Fruit fly (Drosophila melanogaster) whole organism, embryonic: ENCODE results near the gene CG17028.

Experiments used
- Blimp-1 ChIP-seq: fragments of 200-800 bp; sonication (Bioruptor generic); optimal IDR thresholded peaks from 3 replicates; lab custom pipeline; 2018; ENCODE audit warnings: missing biosample characterization, missing genetic modification characterization, mild to moderate bottlenecking, moderate library complexity, missing genetic modification reagents
- CG10959 ChIP-seq: fragments of 200-800 bp; sonication (Bioruptor generic); IDR thresholded peaks from 2 replicates; pipeline ENCODE4 v1.3.6; 2022; ENCODE audit warnings: missing biosample characterization, missing genetic modification characterization
- CG11723 ChIP-seq: fragments of 200-800 bp; sonication (Bioruptor generic); optimal IDR thresholded peaks from 2 replicates; lab custom pipeline; 2017; ENCODE audit warnings: missing biosample characterization, mild to moderate bottlenecking, missing genetic modification characterization
- CG13775 ChIP-seq: fragments of 200-800 bp; sonication (Bioruptor generic); optimal IDR thresholded peaks from 3 replicates; lab custom pipeline; 2017; ENCODE audit warnings: missing biosample characterization, mild to moderate bottlenecking, missing genetic modification characterization
- CG14860 ChIP-seq: fragments of 200-800 bp; sonication (Bioruptor generic); IDR thresholded peaks from 3 replicates; pipeline ENCODE4 v1.3.6; 2022; ENCODE audit warnings: missing biosample characterization, missing genetic modification characterization; ENCODE audit not compliant: partially characterized antibody
- CG1602 ChIP-seq: fragments of 200-800 bp; sonication (Bioruptor generic); optimal IDR thresholded peaks from 3 replicates; lab custom pipeline; 2016; ENCODE audit warnings: missing biosample characterization, missing genetic modification characterization
- CG17359 ChIP-seq: fragments of 200-800 bp; sonication (Bioruptor generic); optimal IDR thresholded peaks from 3 replicates; lab custom pipeline; 2018; ENCODE audit warnings: missing biosample characterization, mild to moderate bottlenecking, missing genetic modification characterization, moderate library complexity
- CG1832 ChIP-seq: fragments of 200-800 bp; sonication (Bioruptor generic); optimal IDR thresholded peaks from 2 replicates; lab custom pipeline; 2017; ENCODE audit warnings: missing biosample characterization, mild to moderate bottlenecking, missing genetic modification characterization, inconsistent platforms
- CG4360 ChIP-seq: fragments of 200-800 bp; sonication (Bioruptor generic); IDR thresholded peaks from 2 replicates; pipeline ENCODE4 v1.3.6; 2022; ENCODE audit warnings: missing biosample characterization, missing genetic modification characterization
- CG5180 ChIP-seq: fragments of 200-800 bp; sonication (Bioruptor generic); optimal IDR thresholded peaks from 3 replicates; lab custom pipeline; 2017; ENCODE audit warnings: missing biosample characterization, missing genetic modification characterization, mild to moderate bottlenecking, moderate library complexity, missing genetic modification reagents
- CG6175 ChIP-seq: fragments of 200-800 bp; sonication (Bioruptor generic); IDR thresholded peaks from 3 replicates; pipeline ENCODE4 v1.3.6; 2022; ENCODE audit warnings: missing biosample characterization, missing genetic modification characterization
- CTCF ChIP-seq: fragments of 200-800 bp; sonication (Bioruptor generic); optimal IDR thresholded peaks from 2 replicates; lab custom pipeline; 2017; ENCODE audit warnings: missing biosample characterization, mild to moderate bottlenecking, missing genetic modification characterization, moderate library complexity
- Dek ChIP-seq: fragments of 200-800 bp; sonication (Bioruptor generic); optimal IDR thresholded peaks from 3 replicates; lab custom pipeline; 2019; ENCODE audit warnings: missing biosample characterization, mild to moderate bottlenecking, missing genetic modification characterization, moderate library complexity
- Dip2 ChIP-seq: fragments of 200-800 bp; sonication (Bioruptor generic); IDR thresholded peaks from 2 replicates; pipeline ENCODE4 v1.3.6; 2022; ENCODE audit warnings: missing biosample characterization, missing genetic modification characterization
- Dp ChIP-seq: fragments of 200-800 bp; sonication (Bioruptor generic); optimal IDR thresholded peaks from 2 replicates; lab custom pipeline; 2018; ENCODE audit warnings: missing biosample characterization, mild to moderate bottlenecking, missing genetic modification characterization, moderate library complexity
- Drgx ChIP-seq: fragments of 200-800 bp; sonication (Bioruptor generic); IDR thresholded peaks from 2 replicates; pipeline ENCODE4 v1.3.6; 2022; ENCODE audit warnings: missing biosample characterization, missing genetic modification characterization
- Eip74EF ChIP-seq, 2 experiments: fragments of 200-800 bp in 1 of 2; fragments of >200 bp in 1 of 2; sonication (Bioruptor generic) in 1 of 2; optimal IDR thresholded peaks; 2 replicates each; lab custom pipeline; 2017 to 2019; ENCODE audit warnings: missing biosample characterization in 2 of 2, missing genetic modification characterization in 2 of 2, mild to moderate bottlenecking in 1 of 2, moderate library complexity in 1 of 2
- H15 ChIP-seq: fragments of 200-800 bp; sonication (Bioruptor generic); IDR thresholded peaks from 3 replicates; pipeline ENCODE4 v1.3.6; 2022; ENCODE audit warnings: missing biosample characterization, missing genetic modification characterization
- HLH4C ChIP-seq: fragments of 200-800 bp; sonication (Bioruptor generic); IDR thresholded peaks from 3 replicates; pipeline ENCODE4 v1.3.6; 2022; ENCODE audit warnings: missing biosample characterization, missing genetic modification characterization; ENCODE audit not compliant: partially characterized antibody
- Kr ChIP-seq: fragments of 200-800 bp; sonication (Bioruptor generic); optimal IDR thresholded peaks from 2 replicates; lab custom pipeline; 2017; ENCODE audit warnings: missing biosample characterization, mild to moderate bottlenecking, missing genetic modification characterization
- MBD-R2 ChIP-seq: fragments of 200-800 bp; sonication (Bioruptor generic); IDR thresholded peaks from 2 replicates; pipeline ENCODE4 v1.3.6; 2022; ENCODE audit warnings: missing biosample characterization, missing genetic modification characterization
- NC2β ChIP-seq: fragments of 200-800 bp; sonication (Bioruptor generic); optimal IDR thresholded peaks from 2 replicates; lab custom pipeline; 2016; ENCODE audit warnings: missing biosample characterization, missing genetic modification characterization
- Oli ChIP-seq: fragments of 200-800 bp; sonication (Bioruptor generic); optimal IDR thresholded peaks from 2 replicates; lab custom pipeline; 2018; ENCODE audit warnings: missing biosample characterization, mild to moderate bottlenecking, missing genetic modification characterization, moderate library complexity
- Side ChIP-seq: fragments of 200-800 bp; sonication (Bioruptor generic); optimal IDR thresholded peaks from 2 replicates; lab custom pipeline; 2016; ENCODE audit warnings: missing biosample characterization, missing genetic modification characterization
- Sry-β ChIP-seq: fragments of 200-800 bp; sonication (Bioruptor generic); optimal IDR thresholded peaks from 2 replicates; lab custom pipeline; 2018; ENCODE audit warnings: missing biosample characterization, mild to moderate bottlenecking, missing genetic modification characterization, moderate library complexity
- ato ChIP-seq: fragments of 200-800 bp; sonication (Bioruptor generic); IDR thresholded peaks from 2 replicates; pipeline ENCODE4 v1.3.6; 2022; ENCODE audit warnings: missing biosample characterization, missing genetic modification characterization; ENCODE audit not compliant: partially characterized antibody
- az2 ChIP-seq: fragments of 200-800 bp; sonication (Bioruptor generic); optimal IDR thresholded peaks from 3 replicates; lab custom pipeline; 2016; ENCODE audit warnings: missing biosample characterization, missing genetic modification characterization
- bbx ChIP-seq: fragments of 200-800 bp; sonication (Bioruptor generic); IDR thresholded peaks from 2 replicates; pipeline ENCODE4 v1.3.6; 2022; ENCODE audit warnings: missing biosample characterization, missing genetic modification characterization; ENCODE audit not compliant: partially characterized antibody
- cad ChIP-seq: fragments of >200 bp; optimal IDR thresholded peaks from 2 replicates; lab custom pipeline; 2017; ENCODE audit warnings: missing biosample characterization, missing genetic modification characterization
- cato ChIP-seq: fragments of 200-800 bp; sonication (Bioruptor generic); optimal IDR thresholded peaks from 2 replicates; lab custom pipeline; 2016; ENCODE audit warnings: missing biosample characterization, missing genetic modification characterization, borderline replicate concordance
- chm ChIP-seq: fragments of 200-800 bp; sonication (Bioruptor generic); IDR thresholded peaks from 2 replicates; pipeline ENCODE4 v1.3.6; 2022; ENCODE audit warnings: missing biosample characterization, missing genetic modification characterization
- cwo ChIP-seq: fragments of 200-800 bp; sonication (Bioruptor generic); optimal IDR thresholded peaks from 3 replicates; lab custom pipeline; 2017; ENCODE audit warnings: missing biosample characterization, missing genetic modification characterization, mild to moderate bottlenecking, moderate library complexity, missing genetic modification reagents
- danr ChIP-seq: fragments of 200-800 bp; sonication (Bioruptor generic); IDR thresholded peaks from 2 replicates; pipeline ENCODE4 v1.3.6; 2022; ENCODE audit warnings: missing biosample characterization, missing genetic modification characterization
- emc ChIP-seq: fragments of 200-800 bp; sonication (Bioruptor generic); optimal IDR thresholded peaks from 2 replicates; lab custom pipeline; 2016; ENCODE audit warnings: missing biosample characterization, missing genetic modification characterization
- gro ChIP-seq: fragments of 200-800 bp; sonication (Bioruptor generic); optimal IDR thresholded peaks from 2 replicates; lab custom pipeline; 2016; ENCODE audit warnings: missing biosample characterization, missing genetic modification characterization
- gsb-n ChIP-seq: fragments of 200-800 bp; sonication (Bioruptor generic); optimal IDR thresholded peaks from 3 replicates; lab custom pipeline; 2018; ENCODE audit warnings: missing biosample characterization, mild to moderate bottlenecking, missing genetic modification characterization
- her ChIP-seq: fragments of 200-800 bp; sonication (Bioruptor generic); optimal IDR thresholded peaks from 2 replicates; lab custom pipeline; 2016; ENCODE audit warnings: missing biosample characterization, missing genetic modification characterization
- hth ChIP-seq: fragments of >200 bp; optimal IDR thresholded peaks from 2 replicates; lab custom pipeline; 2017; ENCODE audit warnings: inconsistent platforms
- ind ChIP-seq: fragments of 200-800 bp; sonication (Bioruptor generic); optimal IDR thresholded peaks from 3 replicates; lab custom pipeline; 2016; ENCODE audit warnings: missing biosample characterization, missing genetic modification characterization
- jigr1 ChIP-seq: fragments of 200-800 bp; sonication (Bioruptor generic); IDR thresholded peaks from 3 replicates; pipeline ENCODE4 v1.3.6; 2022; ENCODE audit warnings: missing biosample characterization, missing genetic modification characterization
- kah ChIP-seq: fragments of 200-800 bp; sonication (Bioruptor generic); optimal IDR thresholded peaks from 2 replicates; lab custom pipeline; 2018; ENCODE audit warnings: missing biosample characterization, mild to moderate bottlenecking, missing genetic modification characterization
- ken ChIP-seq: fragments of 200-800 bp; sonication (Bioruptor generic); IDR thresholded peaks from 3 replicates; pipeline ENCODE4 v1.3.6; 2022; ENCODE audit warnings: missing biosample characterization, missing genetic modification characterization
- lbe ChIP-seq: fragments of 200-800 bp; sonication (Bioruptor generic); optimal IDR thresholded peaks from 2 replicates; lab custom pipeline; 2016; ENCODE audit warnings: missing biosample characterization, mild to moderate bottlenecking, missing genetic modification characterization
- odd ChIP-seq: fragments of 200-800 bp; sonication (Bioruptor generic); optimal IDR thresholded peaks from 2 replicates; lab custom pipeline; 2017; ENCODE audit warnings: missing biosample characterization, mild to moderate bottlenecking, missing genetic modification characterization
- otp ChIP-seq: fragments of 200-800 bp; sonication (Bioruptor generic); IDR thresholded peaks from 3 replicates; pipeline ENCODE4, ENCODE4 v1.3.6; 2022; ENCODE audit warnings: missing biosample characterization, missing genetic modification characterization
- pros ChIP-seq: fragments of 200-800 bp; sonication (Bioruptor generic); optimal IDR thresholded peaks from 3 replicates; lab custom pipeline; 2019; ENCODE audit warnings: missing biosample characterization, mild to moderate bottlenecking, missing genetic modification characterization, moderate library complexity
- psq ChIP-seq: fragments of 200-800 bp; sonication (Bioruptor generic); optimal IDR thresholded peaks from 2 replicates; lab custom pipeline; 2017; ENCODE audit warnings: missing biosample characterization, missing genetic modification characterization
- pum ChIP-seq: fragments of 200-800 bp; sonication (Bioruptor generic); optimal IDR thresholded peaks from 2 replicates; lab custom pipeline; 2016; ENCODE audit warnings: missing biosample characterization, missing genetic modification characterization
- slou ChIP-seq: fragments of 200-800 bp; sonication (Bioruptor generic); optimal IDR thresholded peaks from 3 replicates; lab custom pipeline; 2016; ENCODE audit warnings: missing biosample characterization, missing genetic modification characterization
- zfh1 ChIP-seq: fragments of 200-800 bp; sonication (Bioruptor generic); IDR thresholded peaks from 3 replicates; pipeline ENCODE4 v1.3.6; 2022; ENCODE audit warnings: missing biosample characterization, missing genetic modification characterization

The CG17028 gene

dm6 chr3L:16026065-16026789 is 47.9 kb downstream of the CG17028 start (continued):
- 0 out of 2 replicates have a peak, but pooled peaks have one; percentile 8 for TF ChIP-seq ato
- TF ChIP-seq Dek (tag; lab: Kevin White, UChicago), result no peak
- TF ChIP-seq CG13775 (GFP tag; lab: Kevin White, UChicago), result peak; percentile 34
- TF ChIP-seq Sry-β, result peak; percentile 4
- TF ChIP-seq CG4360 (GFP tag; lab: Robert Waterston, UW), result peak; percentile 97
- TF ChIP-seq pum (GFP tag; lab: Kevin White, UChicago), result peak; percentile 40
- TF ChIP-seq Dip2 (GFP tag; lab: Robert Waterston, UW), result no peak
- TF ChIP-seq psq (GFP tag; lab: Kevin White, UChicago), result peak; percentile 17
- no peak for TF ChIP-seq Oli (tag; lab: Kevin White, UChicago)
- no peak for TF ChIP-seq ken (GFP tag; lab: Robert Waterston, UW)
- peak; percentile 80; the same call in 1 of the 3 replicates for TF ChIP-seq otp (GFP tag; lab: Robert Waterston, UW)
- TF ChIP-seq gro, result peak; percentile 47
- peak; percentile 72 for TF ChIP-seq NC2β (GFP tag; lab: Kevin White, UChicago)
- TF ChIP-seq ind (GFP tag; lab: Kevin White, UChicago), result peak; percentile 6
- no peak for TF ChIP-seq CG14860 (GFP tag; lab: Robert Waterston, UW)
- TF ChIP-seq cad (GFP tag; lab: Kevin White, UChicago), result no peak
- TF ChIP-seq slou (GFP tag; lab: Kevin White, UChicago), result peak; percentile 26
- TF ChIP-seq zfh1 (GFP tag; lab: Robert Waterston, UW), result peak; percentile 73; the same call in 2 of the 3 replicates
- peak; percentile 54 for TF ChIP-seq CG1832 (GFP tag; lab: Kevin White, UChicago)
- peak; percentile 68 for TF ChIP-seq Side (GFP tag; lab: Kevin White, UChicago)
- no peak for TF ChIP-seq emc (GFP tag; lab: Kevin White, UChicago)
- peak; percentile 55 for TF ChIP-seq CG1602 (GFP tag; lab: Kevin White, UChicago)
- TF ChIP-seq Blimp-1 (GFP tag; lab: Kevin White, UChicago), result peak; percentile 61
- TF ChIP-seq cato, result peak; percentile 45
- TF ChIP-seq kah, result peak; percentile 76
- peak; percentile 78 for TF ChIP-seq CG11723
- TF ChIP-seq CTCF (GFP tag; lab: Kevin White, UChicago), result no peak
- peak; percentile 27; the same call in 1 of the 2 replicates for TF ChIP-seq CG10959
- TF ChIP-seq Kr (GFP tag; lab: Kevin White, UChicago), result peak; percentile 58
- no peak for TF ChIP-seq danr (GFP tag; lab: Robert Waterston, UW)
- no peak for TF ChIP-seq lbe (GFP tag; lab: Kevin White, UChicago)
- TF ChIP-seq Dp (GFP tag; lab: Kevin White, UChicago), result peak; percentile 15
- TF ChIP-seq gsb-n (tag; lab: Kevin White, UChicago), result peak; percentile 55
- peak; percentile 77 for TF ChIP-seq odd (GFP tag; lab: Kevin White, UChicago)
- TF ChIP-seq pros, result peak; percentile 56
- peak; percentile 58; the same call in 2 of the 3 replicates for TF ChIP-seq H15 (GFP tag; lab: Robert Waterston, UW)
- peak; percentile 48; the same call in 1 of the 2 replicates for TF ChIP-seq Drgx (GFP tag; lab: Robert Waterston, UW)
- no peak for TF ChIP-seq bbx
- TF ChIP-seq CG17359 (tag; lab: Kevin White, UChicago), result peak; percentile 65
- TF ChIP-seq Eip74EF (GFP tag; optimal IDR thresholded peaks at IDR 0.05; lab: Kevin White, UChicago), result peak in 1 of 2 experiments; percentile 67
- no peak for TF ChIP-seq HLH4C
- peak; percentile 27 for TF ChIP-seq az2 (GFP tag; lab: Kevin White, UChicago)
- no peak for TF ChIP-seq hth (lab: Kevin White, UChicago)
- no peak for TF ChIP-seq jigr1 (GFP tag; lab: Robert Waterston, UW)
- TF ChIP-seq MBD-R2 (GFP tag; lab: Robert Waterston, UW), result no peak
- TF ChIP-seq chm (GFP tag; lab: Robert Waterston, UW), result peak; percentile 87; the same call in 1 of the 2 replicates
- TF ChIP-seq cwo (GFP tag; lab: Kevin White, UChicago), result peak; percentile 47
- peak; percentile 69 for TF ChIP-seq her (GFP tag; lab: Kevin White, UChicago)
- TF ChIP-seq CG6175, result peak; percentile 89
- peak; percentile 53 for TF ChIP-seq CG5180
